Worm (Caenorhabditis elegans) whole organism, mixed stage, embryonic: ENCODE measurements around the gene citk-1.

Source experiments
- M03D4.4 ChIP-seq: sonication (generic microtip); optimal IDR thresholded peaks from 2 replicates; lab custom pipeline; 2017; ENCODE audit warnings: mild to moderate bottlenecking, missing genetic modification characterization, missing compliant biosample characterization
- blmp-1 ChIP-seq: fragments of 150-350 bp; optimal IDR thresholded peaks from 2 replicates; lab custom pipeline; 2014; ENCODE audit warnings: missing biosample characterization, missing genetic modification characterization
- ceh-39 ChIP-seq: fragments of 150-350 bp; optimal IDR thresholded peaks from 2 replicates; lab custom pipeline; 2014; ENCODE audit warnings: missing biosample characterization, missing genetic modification characterization
- ces-1 ChIP-seq: fragments of 150-350 bp; optimal IDR thresholded peaks from 2 replicates; lab custom pipeline; 2014; ENCODE audit warnings: missing biosample characterization, missing genetic modification reagents, missing genetic modification characterization
- elt-3 ChIP-seq: fragments of 150-350 bp; optimal IDR thresholded peaks from 2 replicates; lab custom pipeline; 2014; ENCODE audit warnings: missing biosample characterization, missing genetic modification characterization
- mab-5 ChIP-seq: fragments of 150-350 bp; optimal IDR thresholded peaks from 2 replicates; lab custom pipeline; 2014; ENCODE audit warnings: missing biosample characterization, missing genetic modification characterization
- mep-1 ChIP-seq: fragments of 150-350 bp; optimal IDR thresholded peaks from 2 replicates; lab custom pipeline; 2017; ENCODE audit warnings: missing biosample characterization, missing genetic modification reagents, missing genetic modification characterization, inconsistent platforms
- nhr-12 ChIP-seq: fragments of 150-350 bp; optimal IDR thresholded peaks from 2 replicates; lab custom pipeline; 2014; ENCODE audit warnings: missing biosample characterization, missing genetic modification characterization
- nhr-28 ChIP-seq: fragments of 150-350 bp; optimal IDR thresholded peaks from 2 replicates; lab custom pipeline; 2014; ENCODE audit warnings: missing biosample characterization, missing genetic modification characterization
- pha-4 ChIP-seq: fragments of 150-350 bp; optimal IDR thresholded peaks from 2 replicates; lab custom pipeline; 2018; ENCODE audit warnings: missing biosample characterization, missing genetic modification reagents, missing genetic modification characterization
- snpc-4 ChIP-seq: fragments of 150-350 bp; optimal IDR thresholded peaks from 2 replicates; lab custom pipeline; 2014; ENCODE audit warnings: missing biosample characterization, missing genetic modification characterization
- unc-62 ChIP-seq: fragments of 150-350 bp; optimal IDR thresholded peaks from 2 replicates; lab custom pipeline; 2014; ENCODE audit warnings: missing biosample characterization, missing genetic modification reagents, missing genetic modification characterization
- ztf-11 ChIP-seq: fragments of 150-350 bp; optimal IDR thresholded peaks from 2 replicates; lab custom pipeline; 2014; ENCODE audit warnings: missing biosample characterization, missing genetic modification characterization

- no peak for TF ChIP-seq mab-5
- TF ChIP-seq nhr-12 = no peak
- TF ChIP-seq nhr-28 = no peak
- TF ChIP-seq mep-1 (tag; lab: Kevin White, UChicago) = no peak
- TF ChIP-seq pha-4 (tag; lab: Kevin White, UChicago) = no peak
- no peak for TF ChIP-seq blmp-1 (tag; lab: Kevin White, UChicago)
- no peak for TF ChIP-seq ztf-11 (tag; lab: Kevin White, UChicago)
- TF ChIP-seq snpc-4 (tag; lab: Kevin White, UChicago) = no peak
- TF ChIP-seq ceh-39 = no peak
- no peak for TF ChIP-seq ces-1
- TF ChIP-seq M03D4.4 (tag; lab: Kevin White, UChicago) = no peak
- no peak for TF ChIP-seq unc-62
- TF ChIP-seq elt-3 (tag; lab: Kevin White, UChicago) = no peak
Measured at ce11 chrII:13954979-13955378, 46.3 kb downstream of the citk-1 start.
